Fruit fly (Drosophila melanogaster) whole organism, embryonic: ENCODE data around the gene CG32320.

ENCODE experiments used
- ATbp ChIP-seq: fragments of 200-800 bp; sonication (Bioruptor generic); optimal IDR thresholded peaks from 2 replicates; lab custom pipeline; 2017; ENCODE audit warnings: missing biosample characterization, mild to moderate bottlenecking, missing genetic modification characterization, missing genetic modification reagents
- Blimp-1 ChIP-seq: fragments of 200-800 bp; sonication (Bioruptor generic); optimal IDR thresholded peaks from 3 replicates; lab custom pipeline; 2018; ENCODE audit warnings: missing biosample characterization, missing genetic modification characterization, mild to moderate bottlenecking, moderate library complexity, missing genetic modification reagents
- CG10543 ChIP-seq: fragments of 200-800 bp; sonication (Bioruptor generic); optimal IDR thresholded peaks from 3 replicates; lab custom pipeline; 2017; ENCODE audit warnings: missing biosample characterization, mild to moderate bottlenecking, missing genetic modification characterization, moderate library complexity
- CG11093 ChIP-seq: fragments of 200-800 bp; sonication (Bioruptor generic); IDR thresholded peaks from 3 replicates; pipeline ENCODE4 v1.3.6; 2022; ENCODE audit warnings: missing biosample characterization, missing genetic modification characterization
- CG11504 ChIP-seq: fragments of 200-800 bp; sonication (Bioruptor generic); optimal IDR thresholded peaks from 3 replicates; lab custom pipeline; 2019; ENCODE audit warnings: missing biosample characterization, mild to moderate bottlenecking, missing genetic modification characterization, moderate library complexity
- CG11695 ChIP-seq: fragments of 200-800 bp; sonication (Bioruptor generic); IDR thresholded peaks from 3 replicates; pipeline ENCODE4 v1.3.6; 2022; ENCODE audit warnings: missing biosample characterization, missing genetic modification characterization
- CG12219 ChIP-seq: fragments of 200-800 bp; sonication (Bioruptor generic); optimal IDR thresholded peaks from 3 replicates; lab custom pipeline; 2018; ENCODE audit warnings: missing biosample characterization, mild to moderate bottlenecking, missing genetic modification characterization
- CG12391 ChIP-seq: fragments of 200-800 bp; sonication (Bioruptor generic); optimal IDR thresholded peaks from 3 replicates; lab custom pipeline; 2018; ENCODE audit warnings: missing biosample characterization, mild to moderate bottlenecking, missing genetic modification characterization, moderate library complexity
- CG13424 ChIP-seq: fragments of 200-800 bp; sonication (Bioruptor generic); optimal IDR thresholded peaks from 2 replicates; lab custom pipeline; 2019; ENCODE audit warnings: missing biosample characterization, mild to moderate bottlenecking, missing genetic modification characterization, moderate library complexity
- CG14050 ChIP-seq: fragments of 200-800 bp; sonication (Bioruptor generic); IDR thresholded peaks from 3 replicates; pipeline ENCODE4 v1.3.6; 2022; ENCODE audit warnings: missing biosample characterization, missing genetic modification characterization
- CG14441 ChIP-seq: fragments of 200-800 bp; sonication (Bioruptor generic); IDR thresholded peaks from 2 replicates; pipeline ENCODE4 v1.3.6; 2022; ENCODE audit warnings: missing biosample characterization, missing genetic modification characterization
- CG15696 ChIP-seq: fragments of 200-800 bp; sonication (Bioruptor generic); optimal IDR thresholded peaks from 2 replicates; lab custom pipeline; 2019; ENCODE audit warnings: missing biosample characterization, mild to moderate bottlenecking, missing genetic modification characterization, moderate library complexity
- CG1603 ChIP-seq: fragments of 200-800 bp; sonication (Bioruptor generic); optimal IDR thresholded peaks from 2 replicates; lab custom pipeline; 2019; ENCODE audit warnings: missing biosample characterization, mild to moderate bottlenecking, missing genetic modification characterization, moderate library complexity
- CG17359 ChIP-seq: fragments of 200-800 bp; sonication (Bioruptor generic); optimal IDR thresholded peaks from 3 replicates; lab custom pipeline; 2018; ENCODE audit warnings: missing biosample characterization, mild to moderate bottlenecking, missing genetic modification characterization, moderate library complexity
- CG30403 ChIP-seq: fragments of 200-800 bp; sonication (Bioruptor generic); optimal IDR thresholded peaks from 3 replicates; lab custom pipeline; 2016; ENCODE audit warnings: missing biosample characterization, missing genetic modification characterization
- CG3065 ChIP-seq: fragments of 200-800 bp; sonication (Bioruptor generic); optimal IDR thresholded peaks from 2 replicates; lab custom pipeline; 2016; ENCODE audit warnings: missing biosample characterization, missing genetic modification characterization
- CG33213 ChIP-seq: fragments of 200-800 bp; sonication (Bioruptor generic); optimal IDR thresholded peaks from 3 replicates; lab custom pipeline; 2016; ENCODE audit warnings: missing biosample characterization, missing genetic modification characterization
- CG4360 ChIP-seq: fragments of 200-800 bp; sonication (Bioruptor generic); IDR thresholded peaks from 2 replicates; pipeline ENCODE4 v1.3.6; 2022; ENCODE audit warnings: missing biosample characterization, missing genetic modification characterization
- CG4617 ChIP-seq: fragments of 200-800 bp; sonication (Bioruptor generic); optimal IDR thresholded peaks from 3 replicates; lab custom pipeline; 2016; ENCODE audit warnings: missing biosample characterization, missing genetic modification characterization, borderline replicate concordance
- CG4730 ChIP-seq: fragments of 200-800 bp; sonication (Bioruptor generic); IDR thresholded peaks from 2 replicates; pipeline ENCODE4 v1.3.6; 2022; ENCODE audit warnings: missing biosample characterization, missing genetic modification characterization
- CG4820 ChIP-seq: fragments of 200-800 bp; sonication (Bioruptor generic); optimal IDR thresholded peaks from 3 replicates; lab custom pipeline; 2016; ENCODE audit warnings: missing biosample characterization, missing genetic modification characterization
- CG7372 ChIP-seq: fragments of 200-800 bp; sonication (Bioruptor generic); IDR thresholded peaks from 2 replicates; pipeline ENCODE4 v1.3.6; 2022; ENCODE audit warnings: missing biosample characterization, missing genetic modification characterization
- CG9609 ChIP-seq: fragments of 200-800 bp; sonication (Bioruptor generic); optimal IDR thresholded peaks from 3 replicates; lab custom pipeline; 2016; ENCODE audit warnings: missing biosample characterization, missing genetic modification characterization
- CG9876 ChIP-seq: fragments of 200-800 bp; sonication (Bioruptor generic); optimal IDR thresholded peaks from 2 replicates; lab custom pipeline; 2016; ENCODE audit warnings: missing biosample characterization, missing genetic modification characterization
- Chrac-16 ChIP-seq: fragments of 200-800 bp; sonication (Bioruptor generic); optimal IDR thresholded peaks from 3 replicates; lab custom pipeline; 2016; ENCODE audit warnings: missing biosample characterization, missing genetic modification characterization
- Ets65A ChIP-seq: fragments of 200-800 bp; sonication (Bioruptor generic); peaks from one replicate; lab custom pipeline; 2016; ENCODE audit warnings: missing biosample characterization, missing genetic modification characterization
- Hr39 ChIP-seq: fragments of >200 bp; optimal IDR thresholded peaks from 2 replicates; lab custom pipeline; 2017
- Hr51 ChIP-seq, 2 experiments: fragments of 200-800 bp; sonication (Bioruptor generic); optimal IDR thresholded peaks; 2 replicates in 1 of 2; 3 replicates in 1 of 2; lab custom pipeline; 2016 to 2018; ENCODE audit warnings: missing biosample characterization in 2 of 2, missing genetic modification characterization in 2 of 2, mild to moderate bottlenecking in 1 of 2, moderate library complexity in 1 of 2
- Hsf ChIP-seq: fragments of 200-800 bp; sonication (Bioruptor generic); optimal IDR thresholded peaks from 3 replicates; lab custom pipeline; 2016; ENCODE audit warnings: missing biosample characterization, missing genetic modification characterization
- Mrtf ChIP-seq: fragments of 200-800 bp; sonication (Bioruptor generic); IDR thresholded peaks from 3 replicates; pipeline ENCODE4 v1.3.6; 2022; ENCODE audit warnings: missing biosample characterization, missing genetic modification characterization
- Neu2 ChIP-seq: fragments of 200-800 bp; sonication (Bioruptor generic); optimal IDR thresholded peaks from 3 replicates; lab custom pipeline; 2016; ENCODE audit warnings: missing biosample characterization, missing genetic modification characterization, borderline replicate concordance
- Nf-YB ChIP-seq: fragments of 200-800 bp; sonication (Bioruptor generic); optimal IDR thresholded peaks from 3 replicates; lab custom pipeline; 2019; ENCODE audit warnings: missing biosample characterization, mild to moderate bottlenecking, missing genetic modification characterization, moderate library complexity
- PHDP ChIP-seq: fragments of 200-800 bp; sonication (Bioruptor generic); optimal IDR thresholded peaks from 3 replicates; lab custom pipeline; 2018; ENCODE audit warnings: missing biosample characterization, mild to moderate bottlenecking, missing genetic modification characterization, moderate library complexity
- Rfx ChIP-seq: fragments of 200-800 bp; sonication (Bioruptor generic); IDR thresholded peaks from 2 replicates; pipeline ENCODE4 v1.3.6; 2022; ENCODE audit warnings: missing biosample characterization, missing genetic modification characterization
- Sox100B ChIP-seq: fragments of 200-800 bp; sonication (Bioruptor generic); optimal IDR thresholded peaks from 3 replicates; lab custom pipeline; 2018; ENCODE audit warnings: missing biosample characterization, mild to moderate bottlenecking, missing genetic modification characterization
- TFAM ChIP-seq: fragments of 200-800 bp; sonication (Bioruptor generic); optimal IDR thresholded peaks from 2 replicates; lab custom pipeline; 2017; ENCODE audit warnings: missing biosample characterization, missing genetic modification characterization, inconsistent platforms
- al ChIP-seq: fragments of 200-800 bp; sonication (Bioruptor generic); IDR thresholded peaks from 2 replicates; pipeline ENCODE4 v1.3.6; 2022; ENCODE audit warnings: missing biosample characterization, missing genetic modification characterization
- aop ChIP-seq: fragments of 200-800 bp; sonication (Bioruptor generic); IDR thresholded peaks from 2 replicates; pipeline ENCODE4 v1.3.6; 2022; ENCODE audit warnings: missing biosample characterization, missing genetic modification characterization
- ato ChIP-seq: fragments of 200-800 bp; sonication (Bioruptor generic); IDR thresholded peaks from 2 replicates; pipeline ENCODE4 v1.3.6; 2022; ENCODE audit warnings: missing biosample characterization, missing genetic modification characterization; ENCODE audit not compliant: partially characterized antibody
- az2 ChIP-seq: fragments of 200-800 bp; sonication (Bioruptor generic); optimal IDR thresholded peaks from 3 replicates; lab custom pipeline; 2016; ENCODE audit warnings: missing biosample characterization, missing genetic modification characterization
- cad ChIP-seq: fragments of >200 bp; optimal IDR thresholded peaks from 2 replicates; lab custom pipeline; 2017; ENCODE audit warnings: missing biosample characterization, missing genetic modification characterization
- danr ChIP-seq: fragments of 200-800 bp; sonication (Bioruptor generic); IDR thresholded peaks from 2 replicates; pipeline ENCODE4 v1.3.6; 2022; ENCODE audit warnings: missing biosample characterization, missing genetic modification characterization
- dmrt99B ChIP-seq: fragments of 200-800 bp; sonication (Bioruptor generic); optimal IDR thresholded peaks from 2 replicates; lab custom pipeline; 2018; ENCODE audit warnings: missing biosample characterization, mild to moderate bottlenecking, missing genetic modification characterization, moderate library complexity
- eyg ChIP-seq: fragments of 200-800 bp; sonication (Bioruptor generic); optimal IDR thresholded peaks from 3 replicates; lab custom pipeline; 2016; ENCODE audit warnings: missing biosample characterization, missing genetic modification characterization
- h ChIP-seq: fragments of >200 bp; optimal IDR thresholded peaks from 2 replicates; lab custom pipeline; 2017
- nerfin-1 ChIP-seq: fragments of 200-800 bp; sonication (Bioruptor generic); optimal IDR thresholded peaks from 3 replicates; lab custom pipeline; 2019; ENCODE audit warnings: missing biosample characterization, mild to moderate bottlenecking, missing genetic modification characterization, moderate library complexity
- nmo ChIP-seq: fragments of 200-800 bp; sonication (Bioruptor generic); optimal IDR thresholded peaks from 2 replicates; lab custom pipeline; 2018; ENCODE audit warnings: missing biosample characterization, mild to moderate bottlenecking, missing genetic modification characterization, moderate library complexity
- odd ChIP-seq: fragments of 200-800 bp; sonication (Bioruptor generic); optimal IDR thresholded peaks from 2 replicates; lab custom pipeline; 2017; ENCODE audit warnings: missing biosample characterization, mild to moderate bottlenecking, missing genetic modification characterization
- pb ChIP-seq: fragments of 200-800 bp; sonication (Bioruptor generic); optimal IDR thresholded peaks from 3 replicates; lab custom pipeline; 2016; ENCODE audit warnings: missing biosample characterization, missing genetic modification characterization
- sens ChIP-seq: fragments of 200-800 bp; sonication (Bioruptor generic); peaks from one replicate; lab custom pipeline; 2016; ENCODE audit warnings: missing biosample characterization, missing genetic modification characterization
- tin ChIP-seq: fragments of 200-800 bp; sonication (Bioruptor generic); optimal IDR thresholded peaks from 3 replicates; lab custom pipeline; 2016; ENCODE audit warnings: missing biosample characterization, missing genetic modification characterization
- zen ChIP-seq: fragments of 200-800 bp; sonication (Bioruptor generic); optimal IDR thresholded peaks from 3 replicates; lab custom pipeline; 2018; ENCODE audit warnings: missing biosample characterization, mild to moderate bottlenecking, missing genetic modification characterization, moderate library complexity

CG32320 gene

dm6 chr3L:1370939-1371338 is 27.4 kb upstream of the CG32320 start (continued):
- TF ChIP-seq nerfin-1 (tag; lab: Kevin White, UChicago) (no peak), Mrtf (no peak), CG17359 (tag; lab: Kevin White, UChicago) (peak; percentile 37), CG11504 (tag; lab: Kevin White, UChicago) (peak; percentile 56), CG1603 (tag; lab: Kevin White, UChicago) (peak; percentile 64), CG10543 (GFP tag; lab: Kevin White, UChicago) (no peak), odd (GFP tag; lab: Kevin White, UChicago) (no peak), CG12219 (peak; percentile 11), CG11093 (GFP tag; lab: Robert Waterston, UW) (0 out of 3 replicates have a peak, but pooled peaks have one; percentile 39), cad (GFP tag; lab: Kevin White, UChicago) (no peak), nmo (GFP tag; lab: Kevin White, UChicago) (peak; percentile 34), danr (no peak), Ets65A (GFP tag; lab: Kevin White, UChicago) (peak; percentile 39), Hsf (GFP tag; lab: Kevin White, UChicago) (peak; percentile 18), CG4360 (no peak), TFAM (no peak), sens (GFP tag; lab: Kevin White, UChicago) (peak; percentile 43), CG14050 (GFP tag; lab: Robert Waterston, UW) (no peak), CG14441 (peak; percentile 60), az2 (GFP tag; lab: Kevin White, UChicago) (peak; percentile 36), CG4730 (GFP tag; lab: Robert Waterston, UW) (no peak), Hr39 (lab: Kevin White, UChicago) (no peak), Rfx (no peak), tin (GFP tag; lab: Kevin White, UChicago) (peak; percentile 9), pb (GFP tag; lab: Kevin White, UChicago) (no peak), CG11695 (GFP tag; lab: Robert Waterston, UW) (peak; percentile 13; the same call in 1 of the 3 replicates), Chrac-16 (GFP tag; lab: Kevin White, UChicago) (peak; percentile 13), CG9876 (GFP tag; lab: Kevin White, UChicago) (no peak), al (GFP tag; lab: Robert Waterston, UW) (no peak), CG7372 (GFP tag; lab: Robert Waterston, UW) (no peak), CG3065 (GFP tag; lab: Kevin White, UChicago) (no peak), CG13424 (tag; lab: Kevin White, UChicago) (peak; percentile 4), PHDP (no peak), zen (no peak), ATbp (peak; percentile 17), dmrt99B (peak; percentile 47), CG4820 (GFP tag; lab: Kevin White, UChicago) (peak; percentile 26), Sox100B (GFP tag; lab: Kevin White, UChicago) (peak; percentile 12), CG30403 (GFP tag; lab: Kevin White, UChicago) (peak; percentile 40), aop (GFP tag; lab: Robert Waterston, UW) (0 out of 2 replicates have a peak, but pooled peaks have one; percentile 35), Neu2 (GFP tag; lab: Kevin White, UChicago) (no peak), CG9609 (peak; percentile 18), CG33213 (GFP tag; lab: Kevin White, UChicago) (no peak), CG15696 (no peak), CG12391 (peak; percentile 17), CG4617 (GFP tag; lab: Kevin White, UChicago) (no peak), Blimp-1 (GFP tag; lab: Kevin White, UChicago) (peak; percentile 36), Nf-YB (GFP tag; lab: Kevin White, UChicago) (no peak), h (lab: Kevin White, UChicago) (no peak), Hr51 (GFP tag; optimal IDR thresholded peaks at IDR 0.05; lab: Kevin White, UChicago) (peak in 1 of 2 experiments; percentile 52), eyg (GFP tag; lab: Kevin White, UChicago) (no peak), ato (GFP tag; lab: Robert Waterston, UW) (no peak)
